Worm (Caenorhabditis elegans) whole organism, L3 larva: ENCODE results near the gene pmp-4.

ENCODE experiments used
- aly-2 ChIP-seq: fragments of 150-350 bp; optimal IDR thresholded peaks from 2 replicates; lab custom pipeline; 2014; ENCODE audit warnings: missing biosample characterization, missing genetic modification characterization
- ceh-9 ChIP-seq: sonication (generic microtip); optimal IDR thresholded peaks from 2 replicates; lab custom pipeline; 2018; ENCODE audit warnings: missing biosample characterization, missing genetic modification characterization
- elt-3 ChIP-seq, 3 experiments: fragments of 150-350 bp in 1 of 3; sonication (generic microtip) in 2 of 3; optimal IDR thresholded peaks; 2 replicates in 2 of 3; 4 replicates in 1 of 3; lab custom pipeline; 2014 to 2017; ENCODE audit warnings: missing biosample characterization in 3 of 3, missing genetic modification characterization in 3 of 3
- lin-15B ChIP-seq: fragments of 150-350 bp; optimal IDR thresholded peaks from 2 replicates; lab custom pipeline; 2014; ENCODE audit warnings: missing biosample characterization, missing genetic modification characterization
- mdl-1 ChIP-seq: fragments of 150-350 bp; optimal IDR thresholded peaks from 2 replicates; lab custom pipeline; 2014; ENCODE audit warnings: missing biosample characterization, missing genetic modification characterization
- nhr-237 ChIP-seq: fragments of 150-350 bp; optimal IDR thresholded peaks from 2 replicates; lab custom pipeline; 2014; ENCODE audit warnings: missing biosample characterization, missing genetic modification characterization
- nhr-28 ChIP-seq: fragments of 150-350 bp; optimal IDR thresholded peaks from 2 replicates; lab custom pipeline; 2014; ENCODE audit warnings: missing biosample characterization, missing genetic modification characterization
- pqm-1 ChIP-seq: fragments of 150-350 bp; optimal IDR thresholded peaks from 2 replicates; lab custom pipeline; 2017; ENCODE audit warnings: missing biosample characterization, missing genetic modification characterization, inconsistent platforms
- unc-39 ChIP-seq: sonication (generic microtip); optimal IDR thresholded peaks from 4 replicates; lab custom pipeline; 2017; ENCODE audit warnings: missing biosample characterization, missing genetic modification characterization
- ztf-11 ChIP-seq: fragments of 150-350 bp; optimal IDR thresholded peaks from 2 replicates; lab custom pipeline; 2014; ENCODE audit warnings: missing biosample characterization, missing genetic modification characterization

DNA sequence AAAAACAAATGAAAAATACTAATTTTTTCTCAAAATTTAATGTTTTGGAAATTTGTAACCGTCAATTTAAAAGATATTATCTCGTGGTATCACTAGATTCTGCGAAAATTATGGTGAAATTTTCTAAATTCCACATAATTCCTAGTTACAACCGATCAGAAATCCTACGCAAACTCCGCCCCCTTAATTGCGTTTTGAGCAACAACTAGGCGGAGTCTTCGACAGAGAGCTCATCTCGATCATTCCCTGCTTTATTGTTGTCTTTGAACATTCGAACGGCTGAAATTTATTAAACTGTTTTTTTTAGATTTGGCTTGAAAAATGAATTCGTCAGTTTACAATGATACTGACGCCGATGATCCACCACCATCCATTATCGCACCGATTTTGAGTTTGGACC, 6.0 kb downstream of the pmp-4 start, which contains the start of gene T02D1.4:
- TF ChIP-seq aly-2 (tag; lab: Kevin White, UChicago), result no peak
- TF ChIP-seq lin-15B (tag; lab: Kevin White, UChicago), result no peak
- TF ChIP-seq nhr-237 (tag; lab: Kevin White, UChicago), result no peak
- TF ChIP-seq mdl-1, result no peak
- no peak for TF ChIP-seq ceh-9 (tag; lab: Kevin White, UChicago)
- no peak for TF ChIP-seq nhr-28
- no peak for TF ChIP-seq unc-39
- TF ChIP-seq ztf-11, result no peak
- no peak for TF ChIP-seq pqm-1
- TF ChIP-seq elt-3 (tag; optimal IDR thresholded peaks at IDR 0.05; lab: Kevin White, UChicago), result no peak
